Fruit fly (Drosophila melanogaster) whole organism: ENCODE results near the gene CG9101.

Experiments used
- CG8478 ChIP-seq: fragments of >200 bp; optimal IDR thresholded peaks from 2 replicates; lab custom pipeline; 2018; ENCODE audit warnings: inconsistent platforms
- Dll ChIP-seq: fragments of >200 bp; optimal IDR thresholded peaks from 2 replicates; lab custom pipeline; 2017
- EcR ChIP-seq, 2 experiments: fragments of >200 bp; optimal IDR thresholded peaks; 2 replicates each; lab custom pipeline; 2017; ENCODE audit warnings: missing biosample characterization in 2 of 2, missing genetic modification characterization in 2 of 2, missing genetic modification reagents in 2 of 2
- pan ChIP-seq: fragments of >200 bp; optimal IDR thresholded peaks from 2 replicates; lab custom pipeline; 2017
- psq ChIP-seq: fragments of >200 bp; optimal IDR thresholded peaks from 2 replicates; lab custom pipeline; 2017
- usp ChIP-seq: fragments of >200 bp; optimal IDR thresholded peaks from 2 replicates; lab custom pipeline; 2017; ENCODE audit warnings: missing biosample characterization, missing genetic modification characterization, mixed read lengths

The CG9101 gene

DNA sequence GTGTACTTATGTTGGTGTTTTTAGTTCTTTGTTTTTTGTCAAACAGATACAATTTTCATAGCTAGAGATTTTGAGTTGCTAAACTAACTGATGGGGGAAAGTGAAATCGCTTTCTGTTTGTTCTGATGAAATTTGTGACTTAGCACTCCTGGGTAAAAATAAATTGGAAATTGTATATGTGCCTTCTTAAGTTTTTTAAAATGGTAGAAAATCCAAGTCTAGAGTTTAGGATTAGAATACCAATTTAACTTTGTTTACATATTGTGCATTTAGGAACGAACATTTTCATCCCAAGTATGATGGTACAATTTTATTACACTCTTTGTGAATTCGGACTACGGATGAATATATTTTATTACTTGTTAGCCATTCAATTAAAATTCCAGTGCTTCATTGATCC lies at the start of gene CG9101:
Gene CG9101, minus strand, starts transcription at position 101 of the 400 bp plus-strand sequence.
- no peak for TF ChIP-seq psq (lab: Kevin White, UChicago)
- TF ChIP-seq Dll = no peak
- no peak for TF ChIP-seq usp (GFP tag; lab: Kevin White, UChicago)
- no peak for TF ChIP-seq EcR (GFP tag; optimal IDR thresholded peaks at IDR 0.05; lab: Kevin White, UChicago)
- no peak for TF ChIP-seq CG8478 (lab: Kevin White, UChicago)
- no peak for TF ChIP-seq pan (lab: Kevin White, UChicago)

DNA sequence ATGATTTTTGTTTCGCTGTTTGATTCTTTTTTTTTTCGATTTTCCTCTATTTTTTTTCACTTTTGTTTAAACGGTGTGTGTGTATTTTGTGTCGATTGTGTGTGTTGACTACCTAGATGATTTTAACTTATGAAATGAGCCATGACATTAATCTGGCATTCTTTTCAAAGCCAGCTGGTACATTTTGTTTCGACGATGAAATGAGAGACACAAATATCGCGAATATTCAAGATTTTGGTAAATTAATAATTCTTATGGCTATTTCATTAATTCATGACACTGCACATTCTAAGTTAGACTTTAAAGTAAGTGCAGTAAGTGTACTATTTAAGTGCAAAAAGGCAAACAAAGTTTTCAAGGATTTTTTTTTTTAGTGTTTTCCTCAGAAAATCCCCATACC lies 42.6 kb upstream of the CG9101 start, which contains the start of gene CG9106:
Gene CG9106, minus strand, starts transcription at position 101 of the 400 bp plus-strand sequence.
- TF ChIP-seq Dll (no peak), pan (lab: Kevin White, UChicago) (no peak), EcR (GFP tag; optimal IDR thresholded peaks at IDR 0.05; lab: Kevin White, UChicago) (no peak), psq (lab: Kevin White, UChicago) (no peak)

DNA sequence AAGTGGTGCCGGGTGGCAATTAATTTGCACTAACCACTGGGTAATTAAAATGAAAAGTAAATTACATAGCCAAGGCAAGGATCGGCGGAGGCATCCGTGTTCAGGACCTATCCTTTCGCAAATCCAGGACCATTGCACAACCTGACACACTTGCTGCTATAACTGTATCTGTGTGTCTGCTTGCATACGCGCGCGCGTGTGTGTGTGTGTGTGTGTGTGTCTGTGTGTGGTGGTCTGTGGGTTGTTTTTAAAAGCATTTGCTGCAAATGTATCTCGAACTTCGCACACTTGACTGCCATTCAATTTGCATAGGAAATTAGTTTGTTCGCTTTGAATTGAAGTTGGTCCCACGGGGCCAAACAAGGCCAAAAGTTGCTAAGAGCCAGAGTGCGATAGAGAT lies 29.6 kb upstream of the CG9101 start:
- no peak for TF ChIP-seq CG8478 (lab: Kevin White, UChicago)
- no peak for TF ChIP-seq usp (GFP tag; lab: Kevin White, UChicago)
- TF ChIP-seq pan (lab: Kevin White, UChicago) = no peak
- TF ChIP-seq Dll = no peak
- TF ChIP-seq EcR (GFP tag; optimal IDR thresholded peaks at IDR 0.05; lab: Kevin White, UChicago) = no peak
- TF ChIP-seq psq (lab: Kevin White, UChicago) = no peak

DNA sequence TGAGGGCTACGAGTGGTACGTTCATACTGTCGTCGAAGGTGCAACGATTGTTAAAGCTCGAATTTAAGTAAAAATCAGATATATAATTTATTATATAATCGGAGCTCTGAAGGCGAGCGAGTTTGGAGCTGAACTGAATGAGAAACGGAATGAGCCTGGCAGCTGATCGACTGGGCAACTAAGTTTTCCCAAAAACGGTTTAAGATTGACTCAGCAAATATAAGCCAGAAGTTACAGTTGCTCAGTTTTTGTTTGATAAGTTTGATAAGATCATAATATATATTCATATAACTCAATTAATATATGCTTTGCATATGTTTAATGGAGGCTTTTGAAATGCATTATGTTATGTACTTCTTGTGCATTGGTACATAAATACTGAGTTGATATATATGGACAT lies 15.1 kb upstream of the CG9101 start, which contains the start of gene PPYR1:
Gene PPYR1, minus strand, starts transcription at position 101 of the 400 bp plus-strand sequence.
- TF ChIP-seq psq (lab: Kevin White, UChicago) = no peak
- TF ChIP-seq Dll = no peak
- no peak for TF ChIP-seq CG8478 (lab: Kevin White, UChicago)
- no peak for TF ChIP-seq pan (lab: Kevin White, UChicago)
- no peak for TF ChIP-seq EcR (GFP tag; optimal IDR thresholded peaks at IDR 0.05; lab: Kevin White, UChicago)
- TF ChIP-seq usp (GFP tag; lab: Kevin White, UChicago) = no peak

DNA sequence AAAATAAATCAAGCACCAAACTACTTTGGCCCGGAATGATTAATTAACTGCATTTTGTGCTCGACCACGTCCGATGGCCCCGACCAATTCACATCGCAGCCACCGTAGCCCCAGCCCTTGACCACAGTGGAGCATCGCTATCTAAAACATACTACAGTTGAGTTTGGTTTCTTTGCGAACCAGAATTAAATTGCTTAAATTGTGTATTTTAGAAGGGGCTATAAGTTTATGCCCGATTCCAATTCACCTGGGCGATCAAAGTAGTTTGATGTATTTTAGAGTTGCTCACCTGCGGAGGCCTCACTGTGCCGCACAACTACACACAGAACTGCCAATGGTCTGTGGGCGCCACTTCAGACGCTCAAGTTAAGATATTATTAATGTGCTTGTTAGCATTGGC lies 5.6 kb upstream of the CG9101 start:
- TF ChIP-seq pan (lab: Kevin White, UChicago) (no peak), Dll (no peak), CG8478 (lab: Kevin White, UChicago) (no peak), psq (lab: Kevin White, UChicago) (no peak), usp (GFP tag; lab: Kevin White, UChicago) (no peak), EcR (GFP tag; optimal IDR thresholded peaks at IDR 0.05; lab: Kevin White, UChicago) (no peak)

DNA sequence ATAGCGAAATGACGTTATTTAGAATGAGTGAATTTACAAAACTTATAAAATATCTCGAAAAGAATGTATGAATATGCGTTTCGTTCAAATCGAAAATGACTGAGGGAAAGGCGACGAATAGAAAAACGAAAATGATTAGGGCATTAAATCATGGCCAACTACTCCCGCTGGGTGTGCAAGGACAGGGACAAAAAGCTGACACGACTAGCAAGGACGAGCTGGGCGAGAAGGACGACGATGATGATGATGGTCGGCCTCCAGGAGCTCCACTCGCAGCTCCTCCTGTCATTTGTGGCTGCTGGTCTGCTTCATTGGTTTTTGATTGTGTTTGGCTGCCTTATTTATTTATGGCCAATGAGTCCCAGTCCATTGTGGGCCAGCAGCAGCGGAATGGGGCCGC lies 6.2 kb downstream of the CG9101 start, which contains the start of gene CG43076:
Gene CG43076, minus strand, starts transcription at position 101 of the 400 bp plus-strand sequence.
- TF ChIP-seq CG8478 (lab: Kevin White, UChicago) (no peak), psq (lab: Kevin White, UChicago) (no peak), usp (GFP tag; lab: Kevin White, UChicago) (no peak)

DNA sequence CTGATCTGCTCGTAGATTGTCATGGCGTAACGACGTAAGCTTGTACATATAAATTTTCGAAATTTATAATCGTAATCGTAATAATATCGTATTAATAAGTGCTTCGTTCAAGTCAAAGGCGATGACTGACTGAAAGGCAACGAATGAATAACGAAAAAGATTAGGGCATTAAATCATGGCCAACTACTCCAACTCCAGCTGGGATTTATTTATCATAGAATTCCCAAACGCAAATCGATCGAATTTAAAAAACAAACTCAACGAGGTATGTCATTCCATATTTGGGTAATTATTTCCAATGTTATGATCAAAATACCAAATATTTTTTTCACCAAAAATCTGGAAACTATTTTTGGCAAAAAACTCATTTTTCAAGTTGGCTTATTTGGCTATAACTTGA lies 8.6 kb downstream of the CG9101 start, which contains the start of gene CG43075:
Gene CG43075, minus strand, starts transcription at position 101 of the 400 bp plus-strand sequence.
- TF ChIP-seq EcR (GFP tag; optimal IDR thresholded peaks at IDR 0.05; lab: Kevin White, UChicago) = no peak
- TF ChIP-seq psq (lab: Kevin White, UChicago) = no peak
- TF ChIP-seq CG8478 (lab: Kevin White, UChicago) = no peak
- no peak for TF ChIP-seq Dll
- TF ChIP-seq usp (GFP tag; lab: Kevin White, UChicago) = no peak
- TF ChIP-seq pan (lab: Kevin White, UChicago) = no peak

DNA sequence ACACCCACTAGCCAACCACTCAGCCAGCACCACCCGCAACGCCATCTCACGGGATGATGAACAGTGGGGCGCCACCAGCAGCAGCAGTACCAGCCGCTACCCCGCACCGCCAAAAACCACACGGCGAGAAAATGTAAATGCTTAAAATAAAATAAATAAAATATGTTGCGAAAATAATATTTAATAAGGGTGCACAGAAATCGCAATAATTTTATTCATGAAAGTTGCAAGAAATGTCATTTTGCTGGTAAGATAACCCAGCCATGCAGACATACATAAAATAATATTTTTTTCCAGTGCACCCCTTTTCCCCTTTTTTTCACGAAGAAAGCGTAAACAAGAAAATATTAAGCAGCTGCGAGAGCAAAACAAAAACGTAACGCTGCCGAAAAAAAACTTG lies 13.6 kb downstream of the CG9101 start:
- TF ChIP-seq pan (lab: Kevin White, UChicago) = no peak
- TF ChIP-seq psq (lab: Kevin White, UChicago) = no peak
- TF ChIP-seq Dll = no peak
- TF ChIP-seq usp (GFP tag; lab: Kevin White, UChicago) = no peak
- TF ChIP-seq EcR (GFP tag; optimal IDR thresholded peaks at IDR 0.05; lab: Kevin White, UChicago) = no peak
- TF ChIP-seq CG8478 (lab: Kevin White, UChicago) = no peak

DNA sequence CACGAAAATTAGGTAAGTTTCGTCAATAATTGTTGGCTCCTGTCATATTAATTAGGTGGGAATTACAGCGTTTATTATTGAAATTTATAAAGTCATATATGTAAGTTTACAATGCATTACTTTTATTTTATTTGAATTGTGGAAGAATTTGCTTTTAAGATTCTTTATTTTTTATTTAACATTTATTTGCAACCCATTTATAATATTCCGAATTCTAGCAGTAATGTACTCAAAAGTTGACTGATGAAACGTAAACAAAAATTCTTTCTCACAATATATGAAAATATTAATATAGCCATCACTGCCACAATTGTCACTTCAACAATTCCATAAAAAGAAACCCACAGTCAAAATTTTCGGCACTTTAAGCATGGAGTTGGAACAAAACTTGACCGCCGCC lies 19.6 kb downstream of the CG9101 start, which contains the start of gene CG5662:
Gene CG5662, plus strand, starts transcription at position 301 of the 400 bp plus-strand sequence.
- TF ChIP-seq usp (GFP tag; lab: Kevin White, UChicago) = no peak
- TF ChIP-seq CG8478 (lab: Kevin White, UChicago) = no peak

DNA sequence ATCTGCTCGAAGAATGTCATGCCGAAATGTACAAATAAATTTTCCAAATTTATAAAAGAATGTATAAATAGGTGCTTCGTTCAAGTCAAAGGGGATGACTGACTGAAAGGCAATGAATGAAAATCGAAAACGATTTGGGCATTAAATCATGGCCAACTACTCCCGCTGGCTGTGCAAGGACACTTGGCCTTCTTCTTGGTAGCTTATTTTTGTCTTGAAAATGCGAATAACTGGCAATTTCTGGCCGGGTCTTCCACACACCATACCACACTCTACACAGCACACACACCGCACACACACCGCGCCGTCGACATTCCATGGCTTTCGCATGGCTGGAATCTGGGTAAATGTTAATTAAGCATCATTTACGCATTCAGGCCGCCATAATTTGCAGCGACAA lies 23.1 kb downstream of the CG9101 start, which contains the start of gene CG32588:
Gene CG32588, minus strand, starts transcription at position 101 of the 400 bp plus-strand sequence.
- TF ChIP-seq EcR (GFP tag; optimal IDR thresholded peaks at IDR 0.05; lab: Kevin White, UChicago) (no peak), CG8478 (lab: Kevin White, UChicago) (no peak), Dll (no peak), usp (GFP tag; lab: Kevin White, UChicago) (no peak), pan (lab: Kevin White, UChicago) (no peak), psq (lab: Kevin White, UChicago) (no peak)

DNA sequence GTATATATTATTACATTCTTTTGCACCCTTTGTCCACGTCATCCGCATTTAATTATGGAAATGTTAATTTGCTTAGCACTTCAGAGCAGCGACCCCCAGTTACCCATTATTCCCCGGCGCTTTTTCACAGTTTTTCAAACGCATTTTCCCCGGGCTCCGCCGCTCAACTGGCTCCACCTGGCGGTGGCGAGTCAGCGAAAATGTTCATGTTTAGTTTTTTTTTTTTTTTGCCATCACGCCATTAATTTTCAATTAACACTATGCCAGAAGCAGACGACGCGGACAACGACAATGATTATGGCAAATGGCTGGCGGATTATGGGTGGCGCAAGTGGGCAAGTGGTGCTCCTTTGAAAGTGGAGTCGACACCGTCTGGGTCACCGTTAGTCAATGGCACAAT lies 26.0 kb downstream of the CG9101 start:
- no peak for TF ChIP-seq usp (GFP tag; lab: Kevin White, UChicago)
- no peak for TF ChIP-seq EcR (GFP tag; optimal IDR thresholded peaks at IDR 0.05; lab: Kevin White, UChicago)
- TF ChIP-seq pan (lab: Kevin White, UChicago) = no peak
- TF ChIP-seq psq (lab: Kevin White, UChicago) = no peak
- TF ChIP-seq CG8478 (lab: Kevin White, UChicago) = no peak
- no peak for TF ChIP-seq Dll

DNA sequence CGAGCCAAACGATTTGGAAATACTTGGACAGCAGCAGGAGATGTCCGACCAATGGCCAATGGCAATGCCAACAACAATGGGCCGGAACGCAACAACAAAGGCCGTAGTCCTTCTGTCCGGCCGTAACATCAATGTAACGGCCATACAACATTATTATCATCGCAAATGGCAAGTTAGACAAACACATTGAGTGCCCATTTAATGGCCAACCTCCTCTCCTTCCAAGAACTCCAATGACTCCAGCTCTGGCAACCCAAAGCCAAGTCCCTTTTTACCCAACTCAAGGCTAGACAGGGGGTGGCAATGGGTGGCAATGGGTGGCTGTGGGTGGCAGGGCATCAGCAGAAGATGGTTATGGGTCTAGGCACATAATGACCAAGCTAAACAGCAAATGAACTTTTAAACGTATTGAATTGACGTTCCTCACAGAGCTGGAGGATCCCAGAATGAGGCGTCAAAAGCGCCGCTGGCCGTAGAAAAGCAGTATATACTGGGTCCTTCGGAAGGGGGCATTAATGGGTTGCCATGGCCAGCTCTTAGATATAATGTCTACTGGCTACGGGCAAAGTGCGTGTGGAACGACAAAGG lies 29.7 kb downstream of the CG9101 start:
- TF ChIP-seq psq (lab: Kevin White, UChicago) (no peak), EcR (GFP tag; optimal IDR thresholded peaks at IDR 0.05; lab: Kevin White, UChicago) (no peak), Dll (no peak), pan (lab: Kevin White, UChicago) (no peak), CG8478 (lab: Kevin White, UChicago) (no peak), usp (GFP tag; lab: Kevin White, UChicago) (no peak)
